Fruit fly (Drosophila melanogaster): ENCODE data around the gene CG6885.

The CG6885 gene

dm6 chr3L:18756293-18756887 lies 12.1 kb downstream of the CG6885 start (continued):
- TF ChIP-seq phol (tag; optimal IDR thresholded peaks at IDR 0.05) (peak; percentile 83), Chrac-16 (GFP tag; optimal IDR thresholded peaks at IDR 0.05) (no peak), CG10366 (GFP tag; IDR thresholded peaks at IDR 0.05) (peak; percentile 37), aop (GFP tag; IDR thresholded peaks at IDR 0.05) (no peak)

DNA sequence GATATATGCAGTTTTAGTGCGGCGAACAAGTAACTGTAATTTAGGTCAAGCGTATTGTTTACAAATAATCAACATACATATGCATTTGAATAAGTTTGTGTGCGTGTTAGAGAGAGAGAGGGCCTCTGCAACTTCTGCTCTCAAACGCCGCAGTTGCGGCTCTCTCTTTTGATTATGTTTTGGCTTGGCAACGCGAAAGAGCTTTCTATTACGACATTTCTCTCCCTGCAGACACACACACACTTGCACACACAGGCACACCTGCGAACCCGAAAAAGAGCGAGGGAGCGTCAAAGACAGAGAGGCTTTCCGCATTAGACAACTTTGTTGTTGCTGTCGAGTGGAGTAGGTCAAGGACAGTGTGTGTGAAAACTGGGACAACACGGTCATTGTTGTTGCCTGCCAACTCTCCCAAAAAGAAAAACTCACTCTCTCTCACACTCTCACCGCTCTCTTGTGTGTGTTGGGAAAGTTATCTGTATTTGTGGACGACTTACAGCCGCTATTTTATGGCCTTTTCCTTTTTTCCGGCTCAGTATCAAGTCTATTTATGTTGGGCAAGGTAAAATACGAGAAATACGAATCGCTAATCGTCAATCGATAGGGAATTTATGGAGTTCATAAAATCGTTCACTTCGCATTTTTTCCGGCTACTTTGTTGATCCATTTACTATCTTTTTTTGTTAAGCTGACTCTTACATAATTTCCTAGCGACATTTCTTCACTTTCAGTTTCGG lies 13.0 kb downstream of the CG6885 start:
- TF ChIP-seq CG8924 (tag; optimal IDR thresholded peaks at IDR 0.05), result no peak
- TF ChIP-seq kni (GFP tag; optimal IDR thresholded peaks at IDR 0.05), result peak; percentile 73
- no peak for TF ChIP-seq CG18262 (tag; optimal IDR thresholded peaks at IDR 0.05)
- TF ChIP-seq zen2 (GFP tag; IDR thresholded peaks at IDR 0.05; ENCODE audit: partially characterized antibody), result peak; percentile 71; the same call in 2 of the 3 replicates
- TF ChIP-seq CG6689 (GFP tag; IDR thresholded peaks at IDR 0.05), result no peak
- no peak for TF ChIP-seq CG2678 (tag; optimal IDR thresholded peaks at IDR 0.05)
- TF ChIP-seq Oli (tag; optimal IDR thresholded peaks at IDR 0.05), result no peak
- no peak for TF ChIP-seq ash1 (GFP tag; optimal IDR thresholded peaks at IDR 0.05)
- TF ChIP-seq CG4360 (GFP tag; IDR thresholded peaks at IDR 0.05), result peak; percentile 77
- TF ChIP-seq ftz-f1 (GFP tag; optimal IDR thresholded peaks at IDR 0.05), result peak; percentile 98
- no peak for TF ChIP-seq CG31224 (GFP tag; IDR thresholded peaks at IDR 0.05)
- no peak for TF ChIP-seq Rfx (GFP tag; IDR thresholded peaks at IDR 0.05)
- no peak for TF ChIP-seq CG33213 (GFP tag; optimal IDR thresholded peaks at IDR 0.05)
- TF ChIP-seq eyg (GFP tag; optimal IDR thresholded peaks at IDR 0.05), result no peak
- TF ChIP-seq Sox102F (GFP tag; optimal IDR thresholded peaks at IDR 0.05), result no peak
- TF ChIP-seq unc-4 (GFP tag; IDR thresholded peaks at IDR 0.05; ENCODE audit: partially characterized antibody), result no peak
- no peak for TF ChIP-seq croc (GFP tag; conservative IDR thresholded peaks at IDR 0.05)
- TF ChIP-seq CG8478 (optimal IDR thresholded peaks at IDR 0.05), result peak; percentile 54
- TF ChIP-seq CG12769 (tag; optimal IDR thresholded peaks at IDR 0.05), result peak; percentile 83
- no peak for TF ChIP-seq jing (GFP tag; optimal IDR thresholded peaks at IDR 0.05)
- TF ChIP-seq onecut (GFP tag; IDR thresholded peaks at IDR 0.05), result peak; percentile 60
- no peak for TF ChIP-seq CG8290 (GFP tag; optimal IDR thresholded peaks at IDR 0.05)
- peak in 1 of 2 experiments; percentile 10 for TF ChIP-seq CG8290 (tag; optimal IDR thresholded peaks at IDR 0.05)
- TF ChIP-seq jumu (GFP tag; optimal IDR thresholded peaks at IDR 0.05), result no peak
- TF ChIP-seq H2.0 (GFP tag; IDR thresholded peaks at IDR 0.05), result no peak
- TF ChIP-seq sr (GFP tag; IDR thresholded peaks at IDR 0.05), result peak; percentile 27; the same call in 1 of the 3 replicates
- TF ChIP-seq gce (GFP tag; IDR thresholded peaks at IDR 0.05), result no peak
- no peak for TF ChIP-seq Elba2 (GFP tag; optimal IDR thresholded peaks at IDR 0.05)
- TF ChIP-seq CG7987 (GFP tag; optimal IDR thresholded peaks at IDR 0.05), result no peak
- TF ChIP-seq CG17802 (tag; optimal IDR thresholded peaks at IDR 0.05), result no peak
- peak; percentile 48 for TF ChIP-seq pros (GFP tag; optimal IDR thresholded peaks at IDR 0.05)
- TF ChIP-seq CG34422 (GFP tag; IDR thresholded peaks at IDR 0.05), result peak; percentile 66; the same call in 1 of the 3 replicates
- TF ChIP-seq CG6254 (GFP tag; optimal IDR thresholded peaks at IDR 0.05), result no peak
- TF ChIP-seq cwo (GFP tag; optimal IDR thresholded peaks at IDR 0.05), result no peak
- TF ChIP-seq fd102C (GFP tag; optimal IDR thresholded peaks at IDR 0.05), result no peak
- no peak for TF ChIP-seq tio (GFP tag; optimal IDR thresholded peaks at IDR 0.05)
- peak; percentile 7 for TF ChIP-seq CG34376 (GFP tag; optimal IDR thresholded peaks at IDR 0.05)
- TF ChIP-seq CG15011 (GFP tag; optimal IDR thresholded peaks at IDR 0.05), result no peak
- no peak for TF ChIP-seq CG8765 (GFP tag; IDR thresholded peaks at IDR 0.05)
- no peak for TF ChIP-seq CG11723 (GFP tag; optimal IDR thresholded peaks at IDR 0.05)
- peak; percentile 57 for TF ChIP-seq vvl (GFP tag; IDR thresholded peaks at IDR 0.05)
- no peak for TF ChIP-seq ara (GFP tag; IDR thresholded peaks at IDR 0.05)
- TF ChIP-seq ems (GFP tag; optimal IDR thresholded peaks at IDR 0.05), result no peak
- TF ChIP-seq CoRest (tag; optimal IDR thresholded peaks at IDR 0.05), result no peak

All from whole organism, embryonic.